Fruit fly (Drosophila melanogaster): ENCODE results near the gene CG12883.

Gene CG12883

DNA sequence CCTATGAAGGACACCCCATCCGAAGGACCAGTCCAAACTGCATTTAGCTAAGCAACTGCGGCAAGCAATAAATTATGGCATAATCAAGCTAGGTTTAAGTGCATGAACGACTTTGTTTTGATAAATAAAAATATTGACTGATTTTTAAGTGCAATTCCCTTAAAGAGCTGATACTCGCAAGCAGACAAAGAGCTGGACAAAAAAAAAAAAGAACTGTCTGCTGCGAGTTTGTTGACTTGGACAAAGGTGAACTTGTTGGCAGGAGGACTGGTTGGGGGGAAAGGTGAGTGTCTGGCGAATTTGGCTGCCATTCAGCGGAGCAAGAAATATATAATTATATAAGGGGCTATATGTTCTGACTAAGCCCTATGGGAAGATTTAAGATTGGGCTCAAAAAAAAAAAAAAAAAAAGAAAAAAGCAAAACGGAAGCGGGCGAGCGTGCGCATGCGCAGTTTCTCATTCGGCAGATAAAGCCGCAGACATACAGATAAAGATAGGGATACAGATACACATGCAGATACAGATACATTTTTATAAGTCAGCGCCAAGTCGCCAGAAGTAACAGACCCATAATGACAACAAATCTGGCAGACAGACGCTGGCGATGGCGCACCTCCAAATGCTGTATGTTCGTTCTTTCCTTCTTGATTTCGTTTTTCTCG is 13.7 kb downstream of the CG12883 start:
- no peak for TF ChIP-seq Mnt (GFP tag; optimal IDR thresholded peaks at IDR 0.05)
- TF ChIP-seq CG7101 (tag; optimal IDR thresholded peaks at IDR 0.05) = no peak
- TF ChIP-seq Crg-1 (GFP tag; optimal IDR thresholded peaks at IDR 0.05) = no peak

DNA sequence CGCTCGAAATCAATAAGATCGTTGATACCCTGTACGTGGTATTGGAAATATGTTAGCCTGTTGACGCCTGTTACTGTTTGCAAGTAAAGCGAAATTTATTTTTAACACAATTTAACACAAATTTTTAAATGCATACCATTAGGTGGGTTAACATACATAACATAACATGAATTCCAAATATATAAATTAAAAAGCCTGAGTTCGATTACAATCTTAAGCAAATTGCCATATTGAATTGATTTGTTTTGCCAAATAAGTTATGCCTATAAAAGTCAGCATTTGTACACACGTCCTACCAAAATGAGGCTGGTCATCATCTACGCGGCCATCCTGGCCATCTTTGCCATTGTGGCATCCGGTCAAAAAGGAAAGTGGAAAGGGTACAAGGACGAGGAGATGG is 14.9 kb downstream of the CG12883 start, which contains the start of gene CG43319:
Gene CG43319, plus strand, starts transcription at position 301 of the 400 bp plus-strand sequence.
- TF ChIP-seq Crg-1 (GFP tag; optimal IDR thresholded peaks at IDR 0.05) = no peak
- no peak for TF ChIP-seq CG7045 (GFP tag; optimal IDR thresholded peaks at IDR 0.05)
- TF ChIP-seq Mnt (GFP tag; optimal IDR thresholded peaks at IDR 0.05) = no peak
- TF ChIP-seq CG12768 (GFP tag; optimal IDR thresholded peaks at IDR 0.05) = no peak
- TF ChIP-seq Hr96 (GFP tag; optimal IDR thresholded peaks at IDR 0.05) = no peak
- no peak for TF ChIP-seq CG11617 (GFP tag; optimal IDR thresholded peaks at IDR 0.05)
- no peak for TF ChIP-seq ovo (GFP tag; optimal IDR thresholded peaks at IDR 0.05)
- TF ChIP-seq bab1 (GFP tag; optimal IDR thresholded peaks at IDR 0.05) = no peak
- no peak for TF ChIP-seq CG33017 (tag; optimal IDR thresholded peaks at IDR 0.05)
- no peak for TF ChIP-seq kay (GFP tag; ENCODE audit: borderline replicate concordance)
- no peak for TF ChIP-seq toe (GFP tag; optimal IDR thresholded peaks at IDR 0.05)
- no peak for TF ChIP-seq CG1620 (GFP tag; optimal IDR thresholded peaks at IDR 0.05)
- no peak for TF ChIP-seq pad (GFP tag; optimal IDR thresholded peaks at IDR 0.05)
- TF ChIP-seq cic (GFP tag; optimal IDR thresholded peaks at IDR 0.05) = no peak
- TF ChIP-seq tj (GFP tag; optimal IDR thresholded peaks at IDR 0.05) = no peak

DNA sequence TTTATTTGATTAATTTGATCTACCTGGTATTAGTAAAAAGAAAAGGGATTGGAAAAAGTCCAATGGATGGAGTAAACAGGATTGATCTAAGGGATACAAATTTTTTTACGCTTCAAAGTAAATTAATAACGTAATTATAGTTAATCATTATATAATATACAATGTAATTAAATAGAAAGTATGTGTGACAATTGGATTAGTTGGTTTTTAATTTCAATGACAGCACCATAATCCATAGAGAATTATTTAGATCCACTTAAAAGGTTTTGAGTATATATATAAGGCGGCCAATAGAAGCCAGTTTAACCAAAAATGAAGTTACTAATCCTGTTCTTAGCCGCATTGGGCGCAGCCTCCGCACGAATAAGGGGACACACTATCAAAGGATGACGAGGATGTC is 15.5 kb downstream of the CG12883 start, which contains the start of gene Acp98AB:
Gene Acp98AB, plus strand, starts transcription at position 301 of the 400 bp plus-strand sequence.
- TF ChIP-seq Crg-1 (GFP tag; optimal IDR thresholded peaks at IDR 0.05) (no peak), cnc (optimal IDR thresholded peaks at IDR 0.05) (no peak), cic (GFP tag; optimal IDR thresholded peaks at IDR 0.05) (no peak), Hr96 (GFP tag; optimal IDR thresholded peaks at IDR 0.05) (no peak)

DNA sequence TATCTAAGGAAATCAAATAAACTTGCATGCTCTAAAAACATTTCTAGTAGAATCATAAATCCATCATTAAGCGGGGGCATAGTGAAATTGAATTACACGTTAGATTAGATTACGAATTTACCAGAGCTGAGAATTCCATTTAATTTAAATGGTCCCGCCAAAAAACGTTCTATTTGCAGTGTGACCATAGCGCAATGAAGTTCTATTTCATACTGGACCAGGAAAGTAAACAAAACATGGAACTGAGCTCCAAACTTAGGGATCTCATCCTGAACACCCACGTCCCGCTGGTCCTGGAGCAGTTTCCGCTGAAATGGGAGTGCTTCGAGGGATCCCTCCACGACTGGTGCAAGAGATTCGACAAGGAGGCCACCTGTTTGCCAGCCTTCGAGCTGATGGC is 15.9 kb downstream of the CG12883 start, which contains the start of gene HSPBAP1:
Gene HSPBAP1, plus strand, starts transcription at position 217 of the 400 bp plus-strand sequence.
- TF ChIP-seq CG1620 (GFP tag; optimal IDR thresholded peaks at IDR 0.05) (no peak), ovo (GFP tag; optimal IDR thresholded peaks at IDR 0.05) (no peak)

DNA sequence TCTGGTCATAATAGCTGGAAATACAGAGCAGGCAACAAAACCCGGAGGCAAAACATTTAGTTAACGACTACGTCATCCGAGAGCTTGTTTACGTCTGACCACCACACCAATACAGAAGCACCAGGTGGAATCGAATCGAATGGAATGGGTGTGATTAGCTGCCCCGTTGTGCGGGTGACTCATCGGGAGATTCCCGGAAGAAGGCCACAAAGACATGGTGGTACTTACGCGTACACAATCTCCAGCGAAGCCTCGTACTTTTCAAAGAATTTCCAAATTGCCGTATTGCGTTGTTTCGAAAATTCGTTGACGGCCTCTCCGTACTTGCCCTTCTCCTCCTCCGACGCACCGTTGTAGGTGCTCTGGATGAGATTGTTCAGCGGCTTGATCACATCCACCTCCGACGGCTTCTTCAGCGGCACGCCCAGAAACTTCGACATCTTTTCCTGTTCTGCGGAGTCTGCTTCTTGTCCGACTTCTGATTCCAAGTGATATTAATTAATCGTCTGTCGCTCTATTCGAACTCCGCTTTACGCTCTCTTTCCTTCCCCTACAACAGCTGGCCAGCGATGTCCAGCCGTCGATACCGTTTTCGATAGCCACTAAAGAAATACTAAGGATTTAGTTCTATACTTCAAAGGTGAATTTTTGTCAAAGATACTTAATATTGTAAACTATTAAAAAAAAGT is 20.6 kb downstream of the CG12883 start, which contains the start of gene ALiX:
Gene ALiX, minus strand, starts transcription at position 571 of the 689 bp plus-strand sequence.
- TF ChIP-seq CG33017 (tag; optimal IDR thresholded peaks at IDR 0.05) = no peak
- TF ChIP-seq pad (GFP tag; optimal IDR thresholded peaks at IDR 0.05) = peak; percentile 99

DNA sequence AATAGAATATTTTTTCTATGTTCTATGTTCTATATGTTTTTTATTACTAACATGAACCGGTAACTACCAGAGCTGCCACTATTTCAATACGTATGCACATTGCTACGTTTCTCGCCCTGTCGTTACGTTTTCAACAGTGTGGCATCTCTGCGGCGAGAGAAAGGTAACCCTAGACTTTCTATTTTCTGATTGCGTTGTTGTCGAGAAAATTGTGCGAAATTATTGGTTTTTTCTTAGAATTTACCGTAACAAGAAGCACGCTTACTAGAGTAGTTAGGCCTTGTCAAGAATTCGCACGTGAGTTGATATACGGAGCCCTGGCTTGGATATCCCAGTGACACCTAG is 21.1 kb downstream of the CG12883 start, which contains the start of gene btz:
Gene btz, plus strand, starts transcription at position 133 of the 345 bp plus-strand sequence.
- TF ChIP-seq CG14711 (tag; optimal IDR thresholded peaks at IDR 0.05) (peak; percentile 98), CG7045 (GFP tag; optimal IDR thresholded peaks at IDR 0.05) (no peak), ovo (GFP tag; optimal IDR thresholded peaks at IDR 0.05) (peak; percentile 35), CG7101 (tag; optimal IDR thresholded peaks at IDR 0.05) (peak; percentile 12), toe (GFP tag; optimal IDR thresholded peaks at IDR 0.05) (peak; percentile 13)

DNA sequence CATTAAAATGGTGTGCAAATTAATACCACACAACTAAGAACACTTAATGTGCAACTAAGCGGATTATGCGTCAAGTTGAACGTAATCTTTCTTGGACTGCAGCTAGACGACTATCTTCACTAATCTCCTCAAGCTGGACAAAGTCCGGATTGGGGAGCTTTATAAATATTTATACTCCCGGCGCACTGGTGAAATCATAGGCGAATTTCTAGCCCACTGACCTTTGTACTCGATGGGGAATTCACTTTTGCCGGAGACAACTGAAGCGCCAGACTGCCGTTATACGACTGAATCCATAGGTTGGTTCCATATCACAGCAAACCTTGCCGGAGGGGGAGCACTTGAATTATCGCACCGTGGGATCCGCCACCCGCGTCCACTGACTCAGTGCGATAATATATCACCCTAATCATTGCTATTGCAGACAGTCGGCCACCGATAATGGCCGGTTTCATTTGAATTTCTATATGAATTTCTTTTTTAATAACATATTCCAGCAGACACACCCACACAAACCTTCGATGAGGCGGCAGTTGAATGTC is 27.0 kb downstream of the CG12883 start:
- TF ChIP-seq CG11617 (GFP tag; optimal IDR thresholded peaks at IDR 0.05) (no peak), CG12768 (GFP tag; optimal IDR thresholded peaks at IDR 0.05) (peak; percentile 82), Hr96 (GFP tag; optimal IDR thresholded peaks at IDR 0.05) (peak; percentile 16)

DNA sequence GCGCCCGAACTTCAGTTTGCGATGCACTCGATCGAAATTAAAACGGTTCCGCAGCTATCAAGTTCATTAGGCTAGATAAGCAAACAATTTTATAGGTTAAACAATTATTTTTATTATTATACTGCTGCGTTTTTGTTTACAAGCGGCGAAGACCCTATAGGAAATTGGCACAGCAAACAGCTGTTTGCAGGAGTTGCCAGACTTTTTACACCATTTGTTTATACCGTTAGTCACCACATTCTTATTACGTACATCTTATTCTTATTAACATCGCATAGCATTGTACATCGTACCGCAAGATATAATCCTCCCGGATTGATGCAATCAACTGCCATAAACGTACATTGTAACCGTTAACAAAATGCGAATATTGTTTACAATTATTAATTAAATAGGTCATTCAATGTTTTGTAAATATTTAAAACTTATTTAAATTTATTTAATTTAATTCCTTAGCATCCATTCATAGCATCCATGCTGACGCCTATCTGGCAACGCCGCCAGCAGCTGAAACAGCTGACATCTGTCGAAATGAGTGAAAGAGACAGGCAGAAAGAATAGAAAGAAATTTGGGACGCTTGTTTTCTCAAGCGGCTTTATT is 27.6 kb downstream of the CG12883 start, which contains the start of the genes CROT and CG12877:
Gene CROT, minus strand, starts transcription at position 171 of the 601 bp plus-strand sequence.
Gene CG12877, plus strand, starts transcription at position 520 of the 601 bp plus-strand sequence.
- TF ChIP-seq CG7101 (tag; optimal IDR thresholded peaks at IDR 0.05) = peak; percentile 71
- TF ChIP-seq bab1 (GFP tag; optimal IDR thresholded peaks at IDR 0.05) = peak; percentile 85
- TF ChIP-seq ovo (GFP tag; optimal IDR thresholded peaks at IDR 0.05) = peak; percentile 78
- TF ChIP-seq kay (GFP tag; ENCODE audit: borderline replicate concordance) = peak; percentile 89
- peak; percentile 55 for TF ChIP-seq CG1620 (GFP tag; optimal IDR thresholded peaks at IDR 0.05)
- TF ChIP-seq Clk (GFP tag; optimal IDR thresholded peaks at IDR 0.05) = peak; percentile 58
- peak; percentile 86 for TF ChIP-seq CG7045 (GFP tag; optimal IDR thresholded peaks at IDR 0.05)
- peak; percentile 63 for TF ChIP-seq tj (GFP tag; optimal IDR thresholded peaks at IDR 0.05)
- peak; percentile 73 for TF ChIP-seq CG33017 (tag; optimal IDR thresholded peaks at IDR 0.05)
- peak; percentile 70 for TF ChIP-seq Crg-1 (GFP tag; optimal IDR thresholded peaks at IDR 0.05)
- peak; percentile 62 for TF ChIP-seq CG12768 (GFP tag; optimal IDR thresholded peaks at IDR 0.05)
- TF ChIP-seq CG14711 (tag; optimal IDR thresholded peaks at IDR 0.05) = peak; percentile 72
- peak; percentile 86 for TF ChIP-seq CG11617 (GFP tag; optimal IDR thresholded peaks at IDR 0.05)
- TF ChIP-seq Mnt (GFP tag; optimal IDR thresholded peaks at IDR 0.05) = peak; percentile 25
- TF ChIP-seq toe (GFP tag; optimal IDR thresholded peaks at IDR 0.05) = peak; percentile 81
- peak; percentile 65 for TF ChIP-seq CG5204 (GFP tag; optimal IDR thresholded peaks at IDR 0.05)
- peak; percentile 61 for TF ChIP-seq pad (GFP tag; optimal IDR thresholded peaks at IDR 0.05)
- TF ChIP-seq Hr96 (GFP tag; optimal IDR thresholded peaks at IDR 0.05) = peak; percentile 43
- TF ChIP-seq cic (GFP tag; optimal IDR thresholded peaks at IDR 0.05) = no peak
- TF ChIP-seq cnc (optimal IDR thresholded peaks at IDR 0.05) = no peak
